Worm (Caenorhabditis elegans) whole organism, early embryonic: Measurements from ENCODE around the gene mec-14.

Source experiments
- B0310.2 ChIP-seq: sonication (generic microtip); optimal IDR thresholded peaks from 2 replicates; lab custom pipeline; 2016; ENCODE audit warnings: mild to moderate bottlenecking, missing genetic modification characterization, missing compliant biosample characterization
- aly-1 ChIP-seq: sonication (generic microtip); optimal IDR thresholded peaks from 2 replicates; lab custom pipeline; 2016; ENCODE audit warnings: missing genetic modification characterization, missing compliant biosample characterization
- ama-1 ChIP-seq: fragments of 150-350 bp; optimal IDR thresholded peaks from 2 replicates; lab custom pipeline; 2014
- ceh-13 ChIP-seq: fragments of 200-800 bp; sonication (Bioruptor generic); optimal IDR thresholded peaks from 2 replicates; lab custom pipeline; 2018; ENCODE audit warnings: mild to moderate bottlenecking, missing genetic modification characterization, missing compliant biosample characterization
- ceh-36 ChIP-seq: sonication (generic microtip); optimal IDR thresholded peaks from 2 replicates; lab custom pipeline; 2016; ENCODE audit warnings: missing genetic modification characterization, inconsistent platforms, missing compliant biosample characterization
- ets-7 ChIP-seq: sonication (generic microtip); optimal IDR thresholded peaks from 2 replicates; lab custom pipeline; 2016; ENCODE audit warnings: missing genotype, missing genetic modification characterization, missing compliant biosample characterization
- flt-1 ChIP-seq: fragments of 200-800 bp; sonication (Bioruptor generic); IDR thresholded peaks from 2 replicates; pipeline ENCODE4 v1.3.6; 2022; ENCODE audit warnings: missing genetic modification characterization, missing compliant biosample characterization
- hmbx-1 ChIP-seq: sonication (generic microtip); optimal IDR thresholded peaks from 2 replicates; lab custom pipeline; 2016; ENCODE audit warnings: mild to moderate bottlenecking, missing genetic modification characterization, missing compliant biosample characterization
- hmg-4 ChIP-seq: fragments of 200-800 bp; sonication (Bioruptor generic); optimal IDR thresholded peaks from 2 replicates; lab custom pipeline; 2018; ENCODE audit warnings: mild to moderate bottlenecking, missing genetic modification characterization, missing compliant biosample characterization
- hnd-1 ChIP-seq: sonication (generic microtip); optimal IDR thresholded peaks from 2 replicates; lab custom pipeline; 2016; ENCODE audit warnings: missing genetic modification characterization, missing compliant biosample characterization
- scrt-1 ChIP-seq: fragments of 200-800 bp; sonication (Bioruptor generic); IDR thresholded peaks from 2 replicates; pipeline ENCODE4 v1.3.6; 2022; ENCODE audit warnings: missing genetic modification characterization, missing compliant biosample characterization
- sea-1 ChIP-seq: fragments of 200-800 bp; sonication (Bioruptor generic); conservative IDR thresholded peaks from 2 replicates; pipeline ENCODE4 v1.3.6; 2022; ENCODE audit warnings: missing genetic modification characterization, missing compliant biosample characterization
- tbx-37 ChIP-seq: fragments of 200-800 bp; sonication (Bioruptor generic); conservative IDR thresholded peaks from 2 replicates; pipeline ENCODE4 v1.3.6; 2022; ENCODE audit warnings: missing genetic modification reagents, missing genetic modification characterization, missing compliant biosample characterization
- tra-4 ChIP-seq: sonication (generic microtip); optimal IDR thresholded peaks from 2 replicates; lab custom pipeline; 2017; ENCODE audit warnings: missing genetic modification characterization, missing compliant biosample characterization

- TF ChIP-seq B0310.2 (tag; lab: Kevin White, UChicago) (no peak), hmg-4 (GFP tag; lab: Kevin White, UChicago) (no peak), ama-1 (lab: Kevin White, UChicago) (no peak), sea-1 (GFP tag; lab: Robert Waterston, UW) (0 out of 2 replicates have a peak, but pooled peaks have one; percentile 11), flt-1 (GFP tag; lab: Robert Waterston, UW) (no peak), tra-4 (tag; lab: Kevin White, UChicago) (no peak), tbx-37 (peak; percentile 95), hnd-1 (no peak), ceh-13 (GFP tag; lab: Kevin White, UChicago) (no peak), aly-1 (tag; lab: Kevin White, UChicago) (no peak), ets-7 (tag; lab: Kevin White, UChicago) (no peak), scrt-1 (GFP tag; lab: Robert Waterston, UW) (no peak), ceh-36 (tag; lab: Kevin White, UChicago) (no peak), hmbx-1 (peak; percentile 0)
These were observed 6.0 kb upstream of the mec-14 start, which contains the start of gene pfd-5 for ce11 chrIII:7198838-7199237.
